Fruit fly (Drosophila melanogaster): ENCODE results near the gene capt.
A peak's percentile ranks its signal among the peaks of the same experiment; 100 is the strongest.

Gene capt

dm6 chr2L:1157679-1158518 lies at the start of gene capt (continued):
- TF ChIP-seq CG33557 (GFP tag; optimal IDR thresholded peaks at IDR 0.05) (no peak), CG12391 (tag; optimal IDR thresholded peaks at IDR 0.05) (peak; percentile 54), Opbp (GFP tag; IDR thresholded peaks at IDR 0.05; ENCODE audit: partially characterized antibody) (no peak), ind (GFP tag; optimal IDR thresholded peaks at IDR 0.05) (peak; percentile 52), CG4328 (GFP tag; optimal IDR thresholded peaks at IDR 0.05) (no peak), TFAM (GFP tag; optimal IDR thresholded peaks at IDR 0.05) (no peak), Hr51 (GFP tag; optimal IDR thresholded peaks at IDR 0.05) (no peak), Lhr (GFP tag; optimal IDR thresholded peaks at IDR 0.05) (peak; percentile 12), Doc2 (GFP tag; IDR thresholded peaks at IDR 0.05) (no peak), slbo (GFP tag; IDR thresholded peaks at IDR 0.05) (peak; percentile 68), CG9797 (GFP tag; optimal IDR thresholded peaks at IDR 0.05) (peak; percentile 53), CG11504 (tag; optimal IDR thresholded peaks at IDR 0.05) (no peak), CG11560 (tag; IDR thresholded peaks at IDR 0.05) (no peak), Bgb (GFP tag; IDR thresholded peaks at IDR 0.05; ENCODE audit: partially characterized antibody) (peak; percentile 42; the same call in 1 of the 2 replicates), sqz (GFP tag; optimal IDR thresholded peaks at IDR 0.05) (no peak), rib (GFP tag; IDR thresholded peaks at IDR 0.05) (peak; percentile 88), CG10654 (GFP tag; optimal IDR thresholded peaks at IDR 0.05) (no peak), zfh1 (GFP tag; IDR thresholded peaks at IDR 0.05) (0 out of 3 replicates have a peak, but pooled peaks have one; percentile 30), CG13424 (tag; optimal IDR thresholded peaks at IDR 0.05) (peak; percentile 45), dati (GFP tag; IDR thresholded peaks at IDR 0.05) (no peak), CG18476 (GFP tag; optimal IDR thresholded peaks at IDR 0.05) (no peak), sens-2 (GFP tag; IDR thresholded peaks at IDR 0.05) (no peak), Dip2 (GFP tag; IDR thresholded peaks at IDR 0.05) (no peak), CG8924 (tag; optimal IDR thresholded peaks at IDR 0.05) (peak; percentile 35), D19B (GFP tag; optimal IDR thresholded peaks at IDR 0.05) (no peak), CG8478 (optimal IDR thresholded peaks at IDR 0.05) (no peak), CG2120 (GFP tag; optimal IDR thresholded peaks at IDR 0.05) (peak; percentile 74), CG2116 (GFP tag; optimal IDR thresholded peaks at IDR 0.05) (peak; percentile 6), zen (tag; optimal IDR thresholded peaks at IDR 0.05) (peak; percentile 17), CG1602 (GFP tag; optimal IDR thresholded peaks at IDR 0.05) (peak; percentile 22), ttk (GFP tag; IDR thresholded peaks at IDR 0.05) (no peak), CG7786 (GFP tag; optimal IDR thresholded peaks at IDR 0.05) (peak; percentile 26), CG3995 (GFP tag; optimal IDR thresholded peaks at IDR 0.05) (peak; percentile 8), Bteb2 (GFP tag; optimal IDR thresholded peaks at IDR 0.05) (no peak), Hr78 (GFP tag; optimal IDR thresholded peaks at IDR 0.05) (no peak), CG30020 (tag; optimal IDR thresholded peaks at IDR 0.05) (no peak), ro (GFP tag; IDR thresholded peaks at IDR 0.05) (no peak), CG14860 (GFP tag; IDR thresholded peaks at IDR 0.05; ENCODE audit: partially characterized antibody) (no peak), CkIIα-i1 (GFP tag; IDR thresholded peaks at IDR 0.05) (no peak), wor (GFP tag; IDR thresholded peaks at IDR 0.05) (no peak), peb (GFP tag; IDR thresholded peaks at IDR 0.05) (no peak), ci (GFP tag; IDR thresholded peaks at IDR 0.05) (peak; percentile 57; the same call in 1 of the 3 replicates), grau (tag; optimal IDR thresholded peaks at IDR 0.05) (peak; percentile 39), Tbp (GFP tag; optimal IDR thresholded peaks at IDR 0.05) (no peak), ato (GFP tag; IDR thresholded peaks at IDR 0.05; ENCODE audit: partially characterized antibody) (no peak), Fer1 (GFP tag; optimal IDR thresholded peaks at IDR 0.05) (peak; percentile 10), Lim3 (GFP tag; IDR thresholded peaks at IDR 0.05) (no peak), CG13624 (GFP tag; optimal IDR thresholded peaks at IDR 0.05) (peak; percentile 36), YL-1 (GFP tag; optimal IDR thresholded peaks at IDR 0.05) (no peak), odd (GFP tag; optimal IDR thresholded peaks at IDR 0.05) (no peak)
